Fruit fly (Drosophila melanogaster) whole organism, prepupa: ENCODE data around the gene Hsp110.

Source experiments
- Blimp-1 ChIP-seq: fragments of 200-800 bp; sonication (Bioruptor generic); optimal IDR thresholded peaks from 3 replicates; lab custom pipeline; 2017; ENCODE audit warnings: missing biosample characterization, missing genetic modification characterization, mild to moderate bottlenecking, moderate library complexity, missing genetic modification reagents
- CG10631 ChIP-seq: fragments of 200-800 bp; sonication (Bioruptor generic); optimal IDR thresholded peaks from 2 replicates; lab custom pipeline; 2016; ENCODE audit warnings: missing biosample characterization, missing genetic modification characterization
- CG10669 ChIP-seq: fragments of 200-800 bp; sonication (Bioruptor generic); optimal IDR thresholded peaks from 3 replicates; lab custom pipeline; 2018; ENCODE audit warnings: missing biosample characterization, mild to moderate bottlenecking, missing genetic modification characterization, moderate library complexity
- CG11762 ChIP-seq: fragments of 200-800 bp; sonication (Bioruptor generic); optimal IDR thresholded peaks from 3 replicates; lab custom pipeline; 2016; ENCODE audit warnings: missing biosample characterization, missing genetic modification characterization; ENCODE audit not compliant: insufficient read depth
- CG11902 ChIP-seq: fragments of 200-800 bp; sonication (Bioruptor generic); optimal IDR thresholded peaks from 3 replicates; lab custom pipeline; 2016; ENCODE audit warnings: missing biosample characterization, missing genetic modification characterization
- CG15336 ChIP-seq: fragments of 200-800 bp; sonication (Bioruptor generic); IDR thresholded peaks from 2 replicates; pipeline ENCODE4 v1.3.6; 2022; ENCODE audit warnings: missing biosample characterization, missing genetic modification characterization
- CG1621 ChIP-seq: fragments of 200-800 bp; sonication (Bioruptor generic); optimal IDR thresholded peaks from 3 replicates; lab custom pipeline; 2018; ENCODE audit warnings: missing biosample characterization, mild to moderate bottlenecking, missing genetic modification characterization
- CG16779 ChIP-seq: fragments of 200-800 bp; sonication (Bioruptor generic); optimal IDR thresholded peaks from 3 replicates; lab custom pipeline; 2017; ENCODE audit warnings: missing biosample characterization, mild to moderate bottlenecking, missing genetic modification characterization
- CG3032 ChIP-seq: fragments of 200-800 bp; optimal IDR thresholded peaks from 2 replicates; lab custom pipeline; 2019; ENCODE audit warnings: missing biosample characterization, mild to moderate bottlenecking, missing genetic modification characterization, moderate library complexity
- CG32006 ChIP-seq: fragments of 200-800 bp; sonication (Bioruptor generic); optimal IDR thresholded peaks from 3 replicates; lab custom pipeline; 2017; ENCODE audit warnings: missing biosample characterization, mild to moderate bottlenecking, missing genetic modification characterization
- CG3919 ChIP-seq: fragments of 200-800 bp; sonication (Bioruptor generic); optimal IDR thresholded peaks from 3 replicates; lab custom pipeline; 2016; ENCODE audit warnings: missing biosample characterization, missing genetic modification characterization
- CG4318 ChIP-seq: fragments of 200-800 bp; sonication (Bioruptor generic); optimal IDR thresholded peaks from 3 replicates; lab custom pipeline; 2017; ENCODE audit warnings: missing biosample characterization, mild to moderate bottlenecking, missing genetic modification characterization
- CG6163 ChIP-seq: fragments of 200-800 bp; sonication (Bioruptor generic); IDR thresholded peaks from 3 replicates; pipeline ENCODE4 v1.3.6; 2022; ENCODE audit warnings: missing biosample characterization, missing genetic modification characterization
- CG6276 ChIP-seq: fragments of 200-800 bp; sonication (Bioruptor generic); optimal IDR thresholded peaks from 2 replicates; lab custom pipeline; 2017; ENCODE audit warnings: missing biosample characterization, mild to moderate bottlenecking, missing genetic modification characterization
- CG6808 ChIP-seq: fragments of 200-800 bp; sonication (Bioruptor generic); optimal IDR thresholded peaks from 3 replicates; lab custom pipeline; 2017; ENCODE audit warnings: missing biosample characterization, missing genetic modification characterization, mild to moderate bottlenecking, moderate library complexity, missing genetic modification reagents
- CG6854 ChIP-seq: fragments of 200-800 bp; sonication (Bioruptor generic); optimal IDR thresholded peaks from 2 replicates; lab custom pipeline; 2017; ENCODE audit warnings: missing biosample characterization, mild to moderate bottlenecking, missing genetic modification characterization
- CG7368 ChIP-seq: fragments of 200-800 bp; sonication (Bioruptor generic); optimal IDR thresholded peaks from 3 replicates; lab custom pipeline; 2016; ENCODE audit warnings: missing biosample characterization, missing genetic modification characterization
- CG8119 ChIP-seq: fragments of 200-800 bp; sonication (Bioruptor generic); IDR thresholded peaks from 3 replicates; pipeline ENCODE4 v1.3.6; 2022; ENCODE audit warnings: missing biosample characterization, missing genetic modification characterization
- CG8319 ChIP-seq: fragments of 200-800 bp; sonication (Bioruptor generic); optimal IDR thresholded peaks from 3 replicates; lab custom pipeline; 2016; ENCODE audit warnings: missing biosample characterization, missing genetic modification characterization
- CG8632 ChIP-seq: fragments of 200-800 bp; sonication (Bioruptor generic); optimal IDR thresholded peaks from 3 replicates; lab custom pipeline; 2016; ENCODE audit warnings: missing biosample characterization, missing genetic modification characterization
- CG9139 ChIP-seq: fragments of 200-800 bp; sonication (Bioruptor generic); optimal IDR thresholded peaks from 3 replicates; lab custom pipeline; 2017; ENCODE audit warnings: missing biosample characterization, mild to moderate bottlenecking, missing genetic modification characterization
- Eip75B ChIP-seq: fragments of 200-800 bp; sonication (Bioruptor generic); optimal IDR thresholded peaks from 3 replicates; lab custom pipeline; 2016; ENCODE audit warnings: missing biosample characterization, missing genetic modification characterization
- Eip78C ChIP-seq: fragments of 200-800 bp; sonication (Bioruptor generic); peaks from one replicate; lab custom pipeline; 2016; ENCODE audit warnings: missing biosample characterization, missing genetic modification characterization
- Eip93F ChIP-seq: fragments of 200-800 bp; sonication (Bioruptor generic); optimal IDR thresholded peaks from 2 replicates; lab custom pipeline; 2016; ENCODE audit warnings: missing biosample characterization, mild to moderate bottlenecking, missing genetic modification characterization
- Ets96B ChIP-seq: fragments of 200-800 bp; optimal IDR thresholded peaks from 2 replicates; lab custom pipeline; 2019; ENCODE audit warnings: missing biosample characterization, mild to moderate bottlenecking, missing genetic modification characterization, moderate library complexity
- Gug ChIP-seq: fragments of 200-800 bp; sonication (Bioruptor generic); IDR thresholded peaks from 2 replicates; pipeline ENCODE4 v1.3.6; 2022; ENCODE audit warnings: missing biosample characterization, missing genetic modification characterization
- Hr38 ChIP-seq: sonication (Bioruptor generic); optimal IDR thresholded peaks from 2 replicates; lab custom pipeline; 2016; ENCODE audit warnings: missing biosample characterization, missing genetic modification characterization
- Hr4 ChIP-seq: fragments of 200-800 bp; sonication (Bioruptor generic); optimal IDR thresholded peaks from 3 replicates; lab custom pipeline; 2016; ENCODE audit warnings: missing biosample characterization, missing genetic modification characterization
- Lpt ChIP-seq: fragments of 200-800 bp; sonication (Bioruptor generic); optimal IDR thresholded peaks from 3 replicates; lab custom pipeline; 2016; ENCODE audit warnings: missing biosample characterization, missing genetic modification characterization
- Met ChIP-seq: fragments of 200-800 bp; sonication (Bioruptor generic); optimal IDR thresholded peaks from 3 replicates; lab custom pipeline; 2016; ENCODE audit warnings: missing biosample characterization, missing genetic modification characterization
- OdsH ChIP-seq: fragments of 200-800 bp; sonication (Bioruptor generic); optimal IDR thresholded peaks from 3 replicates; lab custom pipeline; 2016; ENCODE audit warnings: missing biosample characterization, missing genetic modification characterization
- Smox ChIP-seq: fragments of 200-800 bp; sonication (Bioruptor generic); optimal IDR thresholded peaks from 3 replicates; lab custom pipeline; 2016; ENCODE audit warnings: missing biosample characterization, missing genetic modification characterization
- Sox102F ChIP-seq: fragments of 200-800 bp; sonication (Bioruptor generic); optimal IDR thresholded peaks from 2 replicates; lab custom pipeline; 2016; ENCODE audit warnings: missing biosample characterization, mild to moderate bottlenecking, missing genetic modification characterization
- Sox14 ChIP-seq: fragments of 200-800 bp; sonication (Bioruptor generic); optimal IDR thresholded peaks from 3 replicates; lab custom pipeline; 2016; ENCODE audit warnings: missing biosample characterization, missing genetic modification characterization
- Sox15 ChIP-seq: fragments of 200-800 bp; sonication (Bioruptor generic); optimal IDR thresholded peaks from 3 replicates; lab custom pipeline; 2016; ENCODE audit warnings: missing biosample characterization, missing genetic modification characterization
- achi ChIP-seq: fragments of 200-800 bp; sonication (Bioruptor generic); optimal IDR thresholded peaks from 3 replicates; lab custom pipeline; 2016; ENCODE audit warnings: missing biosample characterization, missing genetic modification characterization
- cyc ChIP-seq: fragments of 200-800 bp; sonication (Bioruptor generic); optimal IDR thresholded peaks from 3 replicates; lab custom pipeline; 2016; ENCODE audit warnings: missing biosample characterization, missing genetic modification characterization
- dac ChIP-seq: fragments of 200-800 bp; sonication (Bioruptor generic); optimal IDR thresholded peaks from 2 replicates; lab custom pipeline; 2017; ENCODE audit warnings: missing biosample characterization, mild to moderate bottlenecking, missing genetic modification characterization
- esn ChIP-seq: fragments of 200-800 bp; sonication (Bioruptor generic); optimal IDR thresholded peaks from 2 replicates; lab custom pipeline; 2016; ENCODE audit warnings: missing biosample characterization, mild to moderate bottlenecking, missing genetic modification characterization, moderate library complexity
- fd59A ChIP-seq: fragments of 200-800 bp; sonication (Bioruptor generic); optimal IDR thresholded peaks from 2 replicates; lab custom pipeline; 2017; ENCODE audit warnings: missing biosample characterization, mild to moderate bottlenecking, missing genetic modification characterization, missing genetic modification reagents
- fd85E ChIP-seq: fragments of 200-800 bp; sonication (Bioruptor generic); optimal IDR thresholded peaks from 3 replicates; lab custom pipeline; 2016; ENCODE audit warnings: missing biosample characterization, missing genetic modification characterization
- fkh ChIP-seq: fragments of 200-800 bp; sonication (Bioruptor generic); optimal IDR thresholded peaks from 3 replicates; lab custom pipeline; 2017; ENCODE audit warnings: missing biosample characterization, mild to moderate bottlenecking, missing genetic modification characterization, moderate library complexity
- lz ChIP-seq: fragments of 200-800 bp; sonication (Bioruptor generic); optimal IDR thresholded peaks from 3 replicates; lab custom pipeline; 2016; ENCODE audit warnings: missing biosample characterization, missing genetic modification characterization
- pdm3 ChIP-seq: fragments of 200-800 bp; sonication (Bioruptor generic); optimal IDR thresholded peaks from 3 replicates; lab custom pipeline; 2016; ENCODE audit warnings: missing biosample characterization, missing genetic modification characterization
- salr ChIP-seq, 2 experiments: fragments of 200-800 bp; sonication (Bioruptor generic); optimal IDR thresholded peaks; 3 replicates each; lab custom pipeline; 2016 to 2018; ENCODE audit warnings: missing biosample characterization in 2 of 2, missing genetic modification characterization in 2 of 2, mild to moderate bottlenecking in 1 of 2
- ss ChIP-seq, 2 experiments: fragments of 200-800 bp; sonication (Bioruptor generic); optimal IDR thresholded peaks; 2 replicates in 1 of 2; 3 replicates in 1 of 2; lab custom pipeline; 2017 to 2018; ENCODE audit warnings: mild to moderate bottlenecking in 2 of 2, missing biosample characterization in 2 of 2, missing genetic modification characterization in 2 of 2, moderate library complexity in 1 of 2
- svp ChIP-seq: fragments of 200-800 bp; sonication (Bioruptor generic); peaks from one replicate; lab custom pipeline; 2016; ENCODE audit warnings: missing biosample characterization, missing genetic modification characterization
- topi ChIP-seq: fragments of 200-800 bp; sonication (Bioruptor generic); optimal IDR thresholded peaks from 3 replicates; lab custom pipeline; 2016; ENCODE audit warnings: missing biosample characterization, missing genetic modification characterization
- vri ChIP-seq: fragments of 200-800 bp; sonication (Bioruptor generic); optimal IDR thresholded peaks from 3 replicates; lab custom pipeline; 2016; ENCODE audit warnings: missing biosample characterization, mild to moderate bottlenecking, missing genetic modification characterization

The Hsp110 gene

DNA sequence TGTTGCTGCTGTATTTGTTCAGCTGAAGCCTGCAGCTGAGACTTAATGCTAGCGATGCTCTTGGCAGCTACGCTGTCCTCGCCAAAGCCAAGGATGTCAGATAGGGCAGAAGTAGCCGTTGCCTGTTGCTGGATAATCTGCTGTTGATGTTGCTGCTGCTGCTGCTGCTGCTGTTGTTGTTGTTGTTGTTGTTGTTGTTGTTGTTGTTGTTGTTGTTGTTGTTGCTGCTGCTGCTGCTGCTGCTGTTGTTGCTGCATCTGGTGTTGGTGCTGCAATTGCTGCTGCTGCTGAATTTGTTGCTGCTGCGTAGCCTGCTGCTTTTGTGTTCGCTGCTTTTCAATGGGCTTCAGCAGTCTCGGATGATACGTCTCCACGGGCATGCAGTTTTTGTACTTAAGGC lies 9.3 kb upstream of the Hsp110 start:
- no peak for TF ChIP-seq Sox14 (GFP tag; lab: Kevin White, UChicago)
- TF ChIP-seq CG6276, result no peak

DNA sequence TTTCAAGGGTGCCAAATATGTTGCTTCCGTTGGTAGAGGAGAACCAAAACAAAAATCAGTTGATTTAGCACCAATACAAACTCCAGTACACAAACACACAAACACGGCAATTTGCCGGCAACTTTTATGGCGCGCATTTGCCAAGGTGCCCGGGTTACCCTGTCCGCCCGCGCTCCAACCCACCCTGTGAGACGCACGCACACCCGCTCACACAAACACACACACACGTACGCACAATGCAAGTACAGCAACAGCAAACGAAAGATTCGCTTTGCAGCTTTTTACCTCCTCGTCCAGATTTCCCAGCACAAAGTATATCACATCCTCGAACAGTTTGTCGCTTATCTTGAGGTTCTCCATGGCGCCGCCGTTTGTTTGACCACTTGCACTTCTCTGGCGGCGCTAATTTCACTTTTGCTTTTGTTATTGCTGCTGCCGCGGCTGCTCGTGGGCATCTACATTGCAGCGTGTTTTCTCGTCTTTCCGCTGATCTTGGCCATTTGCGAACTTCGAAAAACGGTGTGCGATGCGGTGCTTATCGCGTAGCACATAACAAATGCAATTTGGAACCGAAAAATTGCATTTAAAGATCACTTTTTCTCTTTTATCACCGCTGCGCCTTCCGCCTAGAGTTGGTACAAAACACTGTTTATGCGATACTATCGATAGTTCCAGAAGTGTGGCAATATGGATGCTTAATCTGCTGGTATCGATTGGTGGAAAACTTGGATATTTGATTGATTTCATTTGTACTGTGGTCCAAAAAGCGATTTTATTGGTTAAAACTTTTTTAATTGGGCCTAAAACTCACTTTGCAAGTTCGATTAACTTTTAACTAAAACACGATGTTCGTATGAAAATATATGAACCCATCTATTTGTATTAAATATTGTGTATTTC lies 8.1 kb upstream of the Hsp110 start, which contains the start of gene Ptip:
Gene Ptip, minus strand, starts transcription at position 637 of the 900 bp plus-strand sequence.
- TF ChIP-seq CG4318 (no peak), CG1621 (tag; lab: Kevin White, UChicago) (no peak), Sox15 (GFP tag; lab: Kevin White, UChicago) (no peak), dac (GFP tag; lab: Kevin White, UChicago) (peak; percentile 30), ss (GFP tag; optimal IDR thresholded peaks at IDR 0.05; lab: Kevin White, UChicago) (no peak), svp (GFP tag; lab: Kevin White, UChicago) (no peak), cyc (GFP tag; lab: Kevin White, UChicago) (no peak), lz (GFP tag; lab: Kevin White, UChicago) (no peak), CG9139 (GFP tag; lab: Kevin White, UChicago) (no peak), Smox (GFP tag; lab: Kevin White, UChicago) (no peak), fkh (GFP tag; lab: Kevin White, UChicago) (peak; percentile 62), Lpt (GFP tag; lab: Kevin White, UChicago) (no peak), CG10669 (GFP tag; lab: Kevin White, UChicago) (no peak), Blimp-1 (GFP tag; lab: Kevin White, UChicago) (peak; percentile 96), Hr4 (GFP tag; lab: Kevin White, UChicago) (no peak), CG6808 (no peak), Gug (no peak), vri (GFP tag; lab: Kevin White, UChicago) (no peak), Ets96B (tag; lab: Kevin White, UChicago) (no peak), CG11762 (GFP tag; lab: Kevin White, UChicago) (no peak), Hr38 (GFP tag; lab: Kevin White, UChicago) (no peak), CG6163 (GFP tag; lab: Robert Waterston, UW) (peak; percentile 78), fd59A (GFP tag; lab: Kevin White, UChicago) (no peak), Eip93F (no peak), fd85E (GFP tag; lab: Kevin White, UChicago) (peak; percentile 15), CG15336 (peak; percentile 36; the same call in 1 of the 2 replicates), CG8119 (GFP tag; lab: Robert Waterston, UW) (0 out of 3 replicates have a peak, but pooled peaks have one; percentile 19), topi (GFP tag; lab: Kevin White, UChicago) (no peak), Sox102F (GFP tag; lab: Kevin White, UChicago) (no peak), salr (GFP tag; optimal IDR thresholded peaks at IDR 0.05; lab: Kevin White, UChicago) (no peak), CG16779 (tag; lab: Kevin White, UChicago) (no peak), Sox14 (GFP tag; lab: Kevin White, UChicago) (peak; percentile 31), CG32006 (GFP tag; lab: Kevin White, UChicago) (no peak), CG3032 (tag; lab: Kevin White, UChicago) (no peak), CG10631 (GFP tag; lab: Kevin White, UChicago) (no peak), CG7368 (GFP tag; lab: Kevin White, UChicago) (no peak), CG11902 (GFP tag; lab: Kevin White, UChicago) (no peak), Eip78C (peak; percentile 15), CG8632 (GFP tag; lab: Kevin White, UChicago) (peak; percentile 19), CG6854 (GFP tag; lab: Kevin White, UChicago) (no peak), OdsH (GFP tag; lab: Kevin White, UChicago) (no peak), CG8319 (no peak), pdm3 (no peak), Eip75B (GFP tag; lab: Kevin White, UChicago) (no peak), esn (peak; percentile 46), CG3919 (GFP tag; lab: Kevin White, UChicago) (peak; percentile 77), Met (GFP tag; lab: Kevin White, UChicago) (no peak), achi (GFP tag; lab: Kevin White, UChicago) (peak; percentile 36)
